Fruit fly (Drosophila melanogaster) whole organism: ENCODE measurements around the gene Oatp33Eb.

Experiments
- CG8478 ChIP-seq: fragments of >200 bp; optimal IDR thresholded peaks from 2 replicates; lab custom pipeline; 2018; ENCODE audit warnings: inconsistent platforms
- psq ChIP-seq: fragments of >200 bp; optimal IDR thresholded peaks from 2 replicates; lab custom pipeline; 2017

dm6 chr2L:12463037-12463436 lies 14.8 kb downstream of the Oatp33Eb start:
- no peak for TF ChIP-seq psq (lab: Kevin White, UChicago)
- TF ChIP-seq CG8478 (lab: Kevin White, UChicago) = no peak
